Worm (Caenorhabditis elegans) whole organism, L4/young adult: ENCODE results near the gene slc-28.1.

ENCODE experiments used
- W03F9.2 ChIP-seq: fragments of 150-350 bp; optimal IDR thresholded peaks from 2 replicates; lab custom pipeline; 2014; ENCODE audit warnings: missing biosample characterization, missing genetic modification characterization
- him-1 ChIP-seq: sonication (generic microtip); optimal IDR thresholded peaks from 2 replicates; lab custom pipeline; 2016; ENCODE audit warnings: missing genotype, missing genetic modification reagents, missing genetic modification characterization, missing compliant biosample characterization

ce11 chrV:3444777-3445089 lies 18.9 kb upstream of the slc-28.1 start, which contains the start of gene cfz-2:
- TF ChIP-seq W03F9.2 (tag; lab: Kevin White, UChicago), result no peak
- TF ChIP-seq him-1 (tag; lab: Kevin White, UChicago), result no peak
